Fruit fly (Drosophila melanogaster) whole organism, embryonic: ENCODE data around the gene Lsp1alpha.
A peak's percentile ranks its signal among the peaks of the same experiment; 100 is the strongest.

ENCODE experiments used
- B-H2 ChIP-seq: fragments of 200-800 bp; sonication (Bioruptor generic); optimal IDR thresholded peaks from 2 replicates; lab custom pipeline; 2018; ENCODE audit warnings: missing biosample characterization, mild to moderate bottlenecking, missing genetic modification characterization
- Bdp1 ChIP-seq: fragments of 200-800 bp; sonication (Bioruptor generic); optimal IDR thresholded peaks from 3 replicates; lab custom pipeline; 2016; ENCODE audit warnings: missing biosample characterization, missing genetic modification characterization
- Bgb ChIP-seq: fragments of 200-800 bp; sonication (Bioruptor generic); IDR thresholded peaks from 2 replicates; pipeline ENCODE4 v1.3.6; 2022; ENCODE audit warnings: missing biosample characterization, missing genetic modification characterization; ENCODE audit not compliant: partially characterized antibody
- BtbVII ChIP-seq: fragments of 200-800 bp; sonication (Bioruptor generic); optimal IDR thresholded peaks from 3 replicates; lab custom pipeline; 2017; ENCODE audit warnings: missing biosample characterization, mild to moderate bottlenecking, missing genetic modification characterization
- CG10543 ChIP-seq: fragments of 200-800 bp; sonication (Bioruptor generic); optimal IDR thresholded peaks from 3 replicates; lab custom pipeline; 2017; ENCODE audit warnings: missing biosample characterization, mild to moderate bottlenecking, missing genetic modification characterization, moderate library complexity
- CG12299 ChIP-seq: fragments of 200-800 bp; sonication (Bioruptor generic); optimal IDR thresholded peaks from 2 replicates; lab custom pipeline; 2018; ENCODE audit warnings: missing biosample characterization, mild to moderate bottlenecking, missing genetic modification characterization
- CG14441 ChIP-seq: fragments of 200-800 bp; sonication (Bioruptor generic); IDR thresholded peaks from 2 replicates; pipeline ENCODE4 v1.3.6; 2022; ENCODE audit warnings: missing biosample characterization, missing genetic modification characterization
- CG14667 ChIP-seq: fragments of 200-800 bp; sonication (Bioruptor generic); IDR thresholded peaks from 2 replicates; pipeline ENCODE4 v1.3.6; 2022; ENCODE audit warnings: missing biosample characterization, missing genetic modification characterization
- CG16815 ChIP-seq: fragments of 200-800 bp; sonication (Bioruptor generic); optimal IDR thresholded peaks from 3 replicates; lab custom pipeline; 2017; ENCODE audit warnings: missing biosample characterization, mild to moderate bottlenecking, missing genetic modification characterization
- CG17328 ChIP-seq: fragments of 200-800 bp; sonication (Bioruptor generic); IDR thresholded peaks from 2 replicates; pipeline ENCODE4 v1.3.6; 2022; ENCODE audit warnings: missing biosample characterization, missing genetic modification characterization
- CG17912 ChIP-seq: fragments of 200-800 bp; sonication (Bioruptor generic); optimal IDR thresholded peaks from 2 replicates; lab custom pipeline; 2018; ENCODE audit warnings: missing biosample characterization, mild to moderate bottlenecking, missing genetic modification characterization
- CG18011 ChIP-seq: fragments of 200-800 bp; sonication (Bioruptor generic); optimal IDR thresholded peaks from 2 replicates; lab custom pipeline; 2017; ENCODE audit warnings: missing biosample characterization, missing genetic modification characterization, mild to moderate bottlenecking, moderate library complexity, missing genotype
- CG2199 ChIP-seq: fragments of 200-800 bp; sonication (Bioruptor generic); IDR thresholded peaks from 3 replicates; pipeline ENCODE4 v1.3.6; 2022; ENCODE audit warnings: missing biosample characterization, missing genetic modification characterization
- CG4617 ChIP-seq: fragments of 200-800 bp; sonication (Bioruptor generic); optimal IDR thresholded peaks from 3 replicates; lab custom pipeline; 2016; ENCODE audit warnings: missing biosample characterization, missing genetic modification characterization, borderline replicate concordance
- CG6791 ChIP-seq: fragments of 200-800 bp; sonication (Bioruptor generic); IDR thresholded peaks from 3 replicates; pipeline ENCODE4 v1.3.6; 2022; ENCODE audit warnings: missing biosample characterization, missing genetic modification characterization; ENCODE audit not compliant: partially characterized antibody
- CG6854 ChIP-seq: fragments of 200-800 bp; sonication (Bioruptor generic); optimal IDR thresholded peaks from 3 replicates; lab custom pipeline; 2017; ENCODE audit warnings: missing biosample characterization, mild to moderate bottlenecking, missing genetic modification characterization
- CG8944 ChIP-seq: fragments of 200-800 bp; sonication (Bioruptor generic); optimal IDR thresholded peaks from 3 replicates; lab custom pipeline; 2016; ENCODE audit warnings: missing biosample characterization, missing genetic modification characterization
- CG9215 ChIP-seq: fragments of 200-800 bp; sonication (Bioruptor generic); IDR thresholded peaks from 2 replicates; pipeline ENCODE4 v1.3.6; 2022; ENCODE audit warnings: missing biosample characterization, missing genetic modification characterization
- CG9817 ChIP-seq: fragments of 200-800 bp; sonication (Bioruptor generic); optimal IDR thresholded peaks from 2 replicates; lab custom pipeline; 2018; ENCODE audit warnings: missing biosample characterization, mild to moderate bottlenecking, missing genetic modification characterization, moderate library complexity
- Dbx ChIP-seq: fragments of 200-800 bp; sonication (Bioruptor generic); IDR thresholded peaks from 3 replicates; pipeline ENCODE4 v1.3.6; 2022; ENCODE audit warnings: missing biosample characterization, missing genetic modification characterization
- ERR ChIP-seq: fragments of 200-800 bp; sonication (Bioruptor generic); optimal IDR thresholded peaks from 2 replicates; lab custom pipeline; 2016; ENCODE audit warnings: missing biosample characterization, missing genetic modification characterization
- GATAe ChIP-seq: fragments of 200-800 bp; sonication (Bioruptor generic); conservative IDR thresholded peaks from 2 replicates; pipeline ENCODE4 v1.3.6; 2022; ENCODE audit warnings: missing biosample characterization, missing genetic modification characterization
- H2.0 ChIP-seq: fragments of 200-800 bp; sonication (Bioruptor generic); IDR thresholded peaks from 2 replicates; pipeline ENCODE4 v1.3.6; 2022; ENCODE audit warnings: missing biosample characterization, missing genetic modification characterization
- Hey ChIP-seq: fragments of 200-800 bp; sonication (Bioruptor generic); optimal IDR thresholded peaks from 3 replicates; lab custom pipeline; 2018; ENCODE audit warnings: missing biosample characterization, mild to moderate bottlenecking, missing genetic modification characterization
- Hmx ChIP-seq: fragments of 200-800 bp; sonication (Bioruptor generic); optimal IDR thresholded peaks from 2 replicates; lab custom pipeline; 2016; ENCODE audit warnings: missing biosample characterization, missing genetic modification characterization
- Med ChIP-seq: fragments of 200-800 bp; sonication (Bioruptor generic); peaks from one replicate; lab custom pipeline; 2016; ENCODE audit warnings: missing biosample characterization, missing genetic modification characterization, mild to moderate bottlenecking, inconsistent platforms, moderate library complexity
- Usf ChIP-seq: fragments of 200-800 bp; sonication (Bioruptor generic); optimal IDR thresholded peaks from 2 replicates; lab custom pipeline; 2017; ENCODE audit warnings: missing genotype, missing biosample characterization, missing genetic modification characterization
- al ChIP-seq: fragments of 200-800 bp; sonication (Bioruptor generic); IDR thresholded peaks from 2 replicates; pipeline ENCODE4 v1.3.6; 2022; ENCODE audit warnings: missing biosample characterization, missing genetic modification characterization
- az2 ChIP-seq: fragments of 200-800 bp; sonication (Bioruptor generic); optimal IDR thresholded peaks from 3 replicates; lab custom pipeline; 2016; ENCODE audit warnings: missing biosample characterization, missing genetic modification characterization
- bab2 ChIP-seq: fragments of 200-800 bp; sonication (Bioruptor generic); optimal IDR thresholded peaks from 2 replicates; lab custom pipeline; 2016; ENCODE audit warnings: missing biosample characterization, missing genetic modification characterization
- cad ChIP-seq: fragments of >200 bp; optimal IDR thresholded peaks from 2 replicates; lab custom pipeline; 2017; ENCODE audit warnings: missing biosample characterization, missing genetic modification characterization
- ci ChIP-seq: fragments of 200-800 bp; sonication (Bioruptor generic); IDR thresholded peaks from 3 replicates; pipeline ENCODE4 v1.3.6; 2022; ENCODE audit warnings: missing biosample characterization, missing genetic modification characterization
- crol ChIP-seq: fragments of 200-800 bp; sonication (Bioruptor generic); IDR thresholded peaks from 2 replicates; pipeline ENCODE4 v1.3.6; 2022; ENCODE audit warnings: missing biosample characterization, missing genetic modification characterization
- da ChIP-seq: fragments of 200-800 bp; sonication (Bioruptor generic); optimal IDR thresholded peaks from 2 replicates; lab custom pipeline; 2016; ENCODE audit warnings: missing biosample characterization, missing genetic modification characterization
- dimm ChIP-seq: fragments of 200-800 bp; sonication (Bioruptor generic); IDR thresholded peaks from 2 replicates; pipeline ENCODE4 v1.3.6; 2022; ENCODE audit warnings: missing biosample characterization, missing genetic modification characterization
- disco-r ChIP-seq: fragments of 200-800 bp; sonication (Bioruptor generic); optimal IDR thresholded peaks from 2 replicates; lab custom pipeline; 2016; ENCODE audit warnings: missing biosample characterization, missing genetic modification characterization
- fu2 ChIP-seq: fragments of 200-800 bp; sonication (Bioruptor generic); optimal IDR thresholded peaks from 2 replicates; lab custom pipeline; 2016; ENCODE audit warnings: missing biosample characterization, missing genetic modification characterization
- gcm2 ChIP-seq: fragments of 200-800 bp; sonication (Bioruptor generic); optimal IDR thresholded peaks from 2 replicates; lab custom pipeline; 2016; ENCODE audit warnings: missing biosample characterization, missing genetic modification characterization
- ham ChIP-seq: fragments of 200-800 bp; sonication (Bioruptor generic); IDR thresholded peaks from 2 replicates; pipeline ENCODE4 v1.3.6; 2022; ENCODE audit warnings: missing biosample characterization, missing genetic modification characterization
- her ChIP-seq: fragments of 200-800 bp; sonication (Bioruptor generic); optimal IDR thresholded peaks from 2 replicates; lab custom pipeline; 2016; ENCODE audit warnings: missing biosample characterization, missing genetic modification characterization
- jing ChIP-seq: fragments of 200-800 bp; sonication (Bioruptor generic); optimal IDR thresholded peaks from 2 replicates; lab custom pipeline; 2018; ENCODE audit warnings: missing biosample characterization, mild to moderate bottlenecking, missing genetic modification characterization
- knrl ChIP-seq: fragments of 200-800 bp; sonication (Bioruptor generic); IDR thresholded peaks from 3 replicates; pipeline ENCODE4 v1.3.6; 2022; ENCODE audit warnings: missing biosample characterization, missing genetic modification characterization; ENCODE audit not compliant: partially characterized antibody
- lov ChIP-seq, 2 experiments: fragments of 200-800 bp in 1 of 2; fragments of >200 bp in 1 of 2; sonication (Bioruptor generic) in 1 of 2; IDR thresholded peaks in 1 of 2; optimal IDR thresholded peaks in 1 of 2; 2 replicates in 1 of 2; 3 replicates in 1 of 2; pipeline versions ENCODE4 v1.3.6 to Lab custom; 2017 to 2022; ENCODE audit warnings: missing biosample characterization in 1 of 2, missing genetic modification characterization in 1 of 2
- nmo ChIP-seq: fragments of 200-800 bp; sonication (Bioruptor generic); optimal IDR thresholded peaks from 2 replicates; lab custom pipeline; 2018; ENCODE audit warnings: missing biosample characterization, mild to moderate bottlenecking, missing genetic modification characterization, moderate library complexity
- nom ChIP-seq: fragments of 200-800 bp; sonication (Bioruptor generic); optimal IDR thresholded peaks from 2 replicates; lab custom pipeline; 2017; ENCODE audit warnings: missing biosample characterization, missing genetic modification characterization, mild to moderate bottlenecking, moderate library complexity, missing genetic modification reagents
- ro ChIP-seq: fragments of 200-800 bp; sonication (Bioruptor generic); IDR thresholded peaks from 2 replicates; pipeline ENCODE4 v1.3.6; 2022; ENCODE audit warnings: missing biosample characterization, missing genetic modification characterization
- sima ChIP-seq: fragments of 200-800 bp; sonication (Bioruptor generic); optimal IDR thresholded peaks from 2 replicates; lab custom pipeline; 2016; ENCODE audit warnings: missing biosample characterization, missing genetic modification characterization
- sna ChIP-seq: fragments of 200-800 bp; sonication (Bioruptor generic); IDR thresholded peaks from 2 replicates; pipeline ENCODE4 v1.3.6; 2022; ENCODE audit warnings: missing biosample characterization, missing genetic modification characterization; ENCODE audit not compliant: partially characterized antibody
- stc ChIP-seq: fragments of 200-800 bp; sonication (Bioruptor generic); IDR thresholded peaks from 2 replicates; pipeline ENCODE4 v1.3.6; 2022; ENCODE audit warnings: missing biosample characterization, missing genetic modification characterization
- vvl ChIP-seq: fragments of 200-800 bp; sonication (Bioruptor generic); IDR thresholded peaks from 2 replicates; pipeline ENCODE4 v1.3.6; 2022; ENCODE audit warnings: missing biosample characterization, missing genetic modification characterization
- wek ChIP-seq: fragments of 200-800 bp; sonication (Bioruptor generic); optimal IDR thresholded peaks from 3 replicates; lab custom pipeline; 2018; ENCODE audit warnings: missing biosample characterization, mild to moderate bottlenecking, missing genetic modification characterization, moderate library complexity

Lsp1alpha gene

DNA sequence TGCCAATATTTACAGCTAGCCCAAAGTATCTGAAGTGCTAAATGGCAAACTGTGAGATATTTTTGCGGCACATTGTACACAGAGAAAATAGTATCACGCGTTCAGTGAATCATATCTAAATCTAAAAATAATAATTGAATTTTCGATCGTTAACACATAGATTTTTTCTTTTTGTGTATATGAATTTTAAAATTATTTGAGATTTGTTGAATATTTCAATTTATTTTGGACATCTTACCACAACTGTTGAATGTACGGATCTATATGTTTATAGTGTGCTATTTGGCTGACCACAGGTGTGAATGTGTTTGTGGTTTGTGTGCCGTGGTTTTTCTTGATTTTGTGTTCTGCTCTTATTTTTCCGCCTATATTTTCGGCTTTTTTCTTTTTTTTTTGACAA lies 20.3 kb upstream of the Lsp1alpha start (continued):
- TF ChIP-seq vvl (peak; percentile 26; the same call in 1 of the 2 replicates), CG12299 (tag; lab: Kevin White, UChicago) (no peak), CG16815 (GFP tag; lab: Kevin White, UChicago) (peak; percentile 36), stc (GFP tag; lab: Robert Waterston, UW) (peak; percentile 46; the same call in 1 of the 2 replicates), B-H2 (no peak), H2.0 (GFP tag; lab: Robert Waterston, UW) (peak; percentile 51; the same call in 1 of the 2 replicates), al (GFP tag; lab: Robert Waterston, UW) (peak; percentile 60), cad (GFP tag; lab: Kevin White, UChicago) (no peak), nmo (GFP tag; lab: Kevin White, UChicago) (peak; percentile 15), Dbx (GFP tag; lab: Robert Waterston, UW) (peak; percentile 73), fu2 (GFP tag; lab: Kevin White, UChicago) (peak; percentile 65), CG6854 (peak; percentile 55), CG8944 (GFP tag; lab: Kevin White, UChicago) (no peak), Bdp1 (no peak), GATAe (GFP tag; lab: Robert Waterston, UW) (0 out of 2 replicates have a peak, but pooled peaks have one; percentile 16), bab2 (GFP tag; lab: Kevin White, UChicago) (peak; percentile 38), CG14667 (GFP tag; lab: Robert Waterston, UW) (peak; percentile 37; the same call in 1 of the 2 replicates), dimm (GFP tag; lab: Robert Waterston, UW) (no peak), gcm2 (no peak), disco-r (GFP tag; lab: Kevin White, UChicago) (no peak), Bgb (GFP tag; lab: Robert Waterston, UW) (no peak), CG14441 (GFP tag; lab: Robert Waterston, UW) (peak; percentile 69), crol (GFP tag; lab: Robert Waterston, UW) (no peak), Med (GFP tag; lab: Kevin White, UChicago) (peak; percentile 80), ham (no peak), sima (GFP tag; lab: Kevin White, UChicago) (no peak), ci (GFP tag; lab: Robert Waterston, UW) (no peak), her (no peak), CG2199 (no peak), da (GFP tag; lab: Kevin White, UChicago) (no peak), CG17328 (GFP tag; lab: Robert Waterston, UW) (no peak), nom (GFP tag; lab: Kevin White, UChicago) (no peak), BtbVII (peak; percentile 41), CG9817 (tag; lab: Kevin White, UChicago) (peak; percentile 60), sna (no peak), CG9215 (GFP tag; lab: Robert Waterston, UW) (peak; percentile 24; the same call in 1 of the 2 replicates), CG10543 (no peak), CG18011 (GFP tag; lab: Kevin White, UChicago) (no peak), ERR (no peak), ro (GFP tag; lab: Robert Waterston, UW) (0 out of 2 replicates have a peak, but pooled peaks have one; percentile 28), lov (optimal IDR thresholded peaks at IDR 0.05; lab: Kevin White, UChicago) (no peak), lov (GFP tag; IDR thresholded peaks at IDR 0.05; lab: Robert Waterston, UW) (no peak), Usf (GFP tag; lab: Kevin White, UChicago) (peak; percentile 15), wek (GFP tag; lab: Kevin White, UChicago) (no peak), CG4617 (GFP tag; lab: Kevin White, UChicago) (no peak), az2 (GFP tag; lab: Kevin White, UChicago) (peak; percentile 42), CG17912 (GFP tag; lab: Kevin White, UChicago) (no peak), jing (GFP tag; lab: Kevin White, UChicago) (no peak), Hey (tag; lab: Kevin White, UChicago) (no peak), knrl (no peak), Hmx (GFP tag; lab: Kevin White, UChicago) (no peak), CG6791 (no peak; the same call in 2 of the 3 replicates)
